Fruit fly (Drosophila melanogaster) whole organism, wandering third instar larva: ENCODE data around the gene CG16959.

ENCODE experiments used
- CrebA ChIP-seq: fragments of 200-800 bp; sonication (Bioruptor generic); optimal IDR thresholded peaks from 2 replicates; lab custom pipeline; 2016; ENCODE audit warnings: missing biosample characterization, mild to moderate bottlenecking, missing genetic modification characterization, borderline replicate concordance
- Dfd ChIP-seq: fragments of >200 bp; optimal IDR thresholded peaks from 2 replicates; lab custom pipeline; 2017; ENCODE audit warnings: missing biosample characterization, missing genetic modification characterization
- Dif ChIP-seq: fragments of 200-275, 200-300 bp; sonication (Bioruptor generic); optimal IDR thresholded peaks from 2 replicates; lab custom pipeline; 2018; ENCODE audit warnings: missing biosample characterization, missing genetic modification characterization; ENCODE audit not compliant: partially characterized antibody
- Hnf4 ChIP-seq: fragments of 200-800 bp; sonication (Bioruptor generic); optimal IDR thresholded peaks from 2 replicates; lab custom pipeline; 2016; ENCODE audit warnings: missing biosample characterization, mild to moderate bottlenecking, missing genetic modification characterization
- Hr78 ChIP-seq: fragments of >200 bp; optimal IDR thresholded peaks from 2 replicates; lab custom pipeline; 2017; ENCODE audit warnings: missing biosample characterization, missing genetic modification characterization
- Myc ChIP-seq: fragments of >200 bp; optimal IDR thresholded peaks from 2 replicates; lab custom pipeline; 2017
- Sp1 ChIP-seq: fragments of 200-800 bp; sonication (Bioruptor generic); optimal IDR thresholded peaks from 3 replicates; lab custom pipeline; 2019; ENCODE audit warnings: missing biosample characterization, mild to moderate bottlenecking, missing genetic modification characterization, moderate library complexity
- brk ChIP-seq: fragments of 200-800 bp; sonication (Bioruptor generic); optimal IDR thresholded peaks from 2 replicates; lab custom pipeline; 2016; ENCODE audit warnings: missing biosample characterization, mild to moderate bottlenecking, missing genetic modification characterization
- dsf ChIP-seq: sonication (Bioruptor generic); optimal IDR thresholded peaks from 2 replicates; lab custom pipeline; 2016; ENCODE audit warnings: missing biosample characterization, missing genetic modification characterization, borderline replicate concordance
- foxo ChIP-seq, 2 experiments: fragments of 200-800 bp; sonication (Bioruptor generic); optimal IDR thresholded peaks; 2 replicates in 1 of 2; 3 replicates in 1 of 2; lab custom pipeline; 2016 to 2017; ENCODE audit warnings: missing biosample characterization in 2 of 2, missing genetic modification characterization in 2 of 2
- h ChIP-seq: fragments of 200-800 bp; sonication (Bioruptor generic); optimal IDR thresholded peaks from 3 replicates; lab custom pipeline; 2016; ENCODE audit warnings: missing biosample characterization, mild to moderate bottlenecking, missing genetic modification characterization
- lola ChIP-seq: fragments of >200 bp; optimal IDR thresholded peaks from 2 replicates; lab custom pipeline; 2017; ENCODE audit warnings: missing biosample characterization, missing genetic modification characterization

CG16959 gene

DNA sequence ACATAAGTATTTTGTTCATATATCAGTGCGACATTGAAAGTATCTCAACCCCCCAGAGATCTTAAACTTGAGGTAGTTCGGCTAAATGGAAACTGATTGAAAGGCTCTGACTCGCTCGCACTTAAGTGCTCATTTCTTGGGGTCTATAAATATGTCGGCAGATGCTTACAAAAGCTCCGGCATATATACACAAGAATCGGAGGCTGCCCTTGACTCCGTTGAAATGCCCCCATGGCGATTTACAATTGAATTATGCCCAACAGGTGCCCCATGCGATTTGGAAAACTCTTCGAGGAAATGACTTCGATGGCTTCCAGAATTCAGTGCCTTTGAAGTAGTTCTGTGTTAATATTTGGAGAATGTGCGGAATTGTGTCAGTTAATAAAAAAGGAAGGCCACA is 51.4 kb downstream of the CG16959 start:
- TF ChIP-seq Sp1 (no peak), Dfd (GFP tag; lab: Kevin White, UChicago) (no peak), foxo (GFP tag; optimal IDR thresholded peaks at IDR 0.05; lab: Kevin White, UChicago) (no peak), h (GFP tag; lab: Kevin White, UChicago) (no peak), lola (GFP tag; lab: Kevin White, UChicago) (no peak), dsf (GFP tag; lab: Kevin White, UChicago) (no peak), brk (no peak), Dif (GFP tag; lab: Kevin White, UChicago) (no peak), Hnf4 (GFP tag; lab: Kevin White, UChicago) (no peak), CrebA (GFP tag; lab: Kevin White, UChicago) (no peak)

DNA sequence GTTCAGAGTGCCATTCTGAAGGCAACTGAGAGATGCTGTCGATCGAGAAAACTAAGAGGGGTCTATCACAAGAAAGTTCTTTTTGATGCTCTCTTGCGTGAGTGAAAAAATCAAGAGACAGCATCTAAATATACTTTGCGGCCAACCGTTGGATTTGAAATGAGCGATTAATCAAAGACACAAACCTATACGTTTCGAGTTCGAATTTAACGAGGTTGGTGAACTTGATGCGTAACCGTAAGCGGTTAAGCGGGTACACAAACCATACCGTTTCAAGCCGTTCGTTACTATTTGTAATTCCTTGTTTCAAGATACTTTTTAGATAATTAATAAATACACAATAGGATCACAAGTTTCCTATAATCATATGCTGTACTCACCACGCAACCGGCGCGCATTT is 53.0 kb downstream of the CG16959 start:
- TF ChIP-seq Hr78 (GFP tag; lab: Kevin White, UChicago) (no peak), Myc (peak; percentile 84)
